Fruit fly (Drosophila melanogaster) whole organism, embryonic: ENCODE measurements around the gene CG12012.

Experiments
- Asciz ChIP-seq: fragments of 200-800 bp; sonication (Bioruptor generic); optimal IDR thresholded peaks from 2 replicates; lab custom pipeline; 2017; ENCODE audit warnings: missing biosample characterization, mild to moderate bottlenecking, missing genetic modification characterization, missing genetic modification reagents
- Bgb ChIP-seq: fragments of 200-800 bp; sonication (Bioruptor generic); IDR thresholded peaks from 2 replicates; pipeline ENCODE4 v1.3.6; 2022; ENCODE audit warnings: missing biosample characterization, missing genetic modification characterization; ENCODE audit not compliant: partially characterized antibody
- CG10274 ChIP-seq: fragments of 200-800 bp; sonication (Bioruptor generic); optimal IDR thresholded peaks from 3 replicates; lab custom pipeline; 2017; ENCODE audit warnings: missing biosample characterization, mild to moderate bottlenecking, missing genetic modification characterization
- CG10462 ChIP-seq: fragments of 200-800 bp; sonication (Bioruptor generic); optimal IDR thresholded peaks from 2 replicates; lab custom pipeline; 2016; ENCODE audit warnings: missing biosample characterization, missing genetic modification characterization
- CG11696 ChIP-seq: fragments of 200-800 bp; sonication (Bioruptor generic); IDR thresholded peaks from 2 replicates; pipeline ENCODE4 v1.3.6; 2022; ENCODE audit warnings: missing biosample characterization, missing genetic modification characterization
- CG12391 ChIP-seq: fragments of 200-800 bp; sonication (Bioruptor generic); optimal IDR thresholded peaks from 3 replicates; lab custom pipeline; 2018; ENCODE audit warnings: missing biosample characterization, mild to moderate bottlenecking, missing genetic modification characterization, moderate library complexity
- CG12769 ChIP-seq: fragments of 200-800 bp; sonication (Bioruptor generic); optimal IDR thresholded peaks from 2 replicates; lab custom pipeline; 2019; ENCODE audit warnings: missing biosample characterization, mild to moderate bottlenecking, missing genetic modification characterization, moderate library complexity
- CG13287 ChIP-seq: fragments of 200-800 bp; sonication (Bioruptor generic); IDR thresholded peaks from 2 replicates; pipeline ENCODE4 v1.3.6; 2022; ENCODE audit warnings: missing biosample characterization, missing genetic modification characterization; ENCODE audit not compliant: partially characterized antibody
- CG13424 ChIP-seq: fragments of 200-800 bp; sonication (Bioruptor generic); optimal IDR thresholded peaks from 2 replicates; lab custom pipeline; 2019; ENCODE audit warnings: missing biosample characterization, mild to moderate bottlenecking, missing genetic modification characterization, moderate library complexity
- CG14860 ChIP-seq: fragments of 200-800 bp; sonication (Bioruptor generic); IDR thresholded peaks from 3 replicates; pipeline ENCODE4 v1.3.6; 2022; ENCODE audit warnings: missing biosample characterization, missing genetic modification characterization; ENCODE audit not compliant: partially characterized antibody
- CG15269 ChIP-seq: fragments of 200-800 bp; sonication (Bioruptor generic); optimal IDR thresholded peaks from 2 replicates; lab custom pipeline; 2018; ENCODE audit warnings: missing biosample characterization, mild to moderate bottlenecking, missing genetic modification characterization, moderate library complexity
- CG1603 ChIP-seq: fragments of 200-800 bp; sonication (Bioruptor generic); optimal IDR thresholded peaks from 2 replicates; lab custom pipeline; 2019; ENCODE audit warnings: missing biosample characterization, mild to moderate bottlenecking, missing genetic modification characterization, moderate library complexity
- CG16813 ChIP-seq: fragments of 200-800 bp; sonication (Bioruptor generic); IDR thresholded peaks from 3 replicates; pipeline ENCODE4 v1.3.6; 2022; ENCODE audit warnings: missing biosample characterization, missing genetic modification characterization; ENCODE audit not compliant: partially characterized antibody
- CG2116 ChIP-seq: fragments of 200-800 bp; sonication (Bioruptor generic); optimal IDR thresholded peaks from 3 replicates; lab custom pipeline; 2018; ENCODE audit warnings: missing biosample characterization, mild to moderate bottlenecking, missing genetic modification characterization
- CG2889 ChIP-seq: fragments of 200-800 bp; sonication (Bioruptor generic); IDR thresholded peaks from 3 replicates; pipeline ENCODE4 v1.3.6; 2022; ENCODE audit warnings: missing biosample characterization, missing genetic modification characterization
- CG4282 ChIP-seq: fragments of 200-800 bp; sonication (Bioruptor generic); optimal IDR thresholded peaks from 2 replicates; lab custom pipeline; 2016; ENCODE audit warnings: missing biosample characterization, missing genetic modification characterization
- CG4360 ChIP-seq: fragments of 200-800 bp; sonication (Bioruptor generic); IDR thresholded peaks from 2 replicates; pipeline ENCODE4 v1.3.6; 2022; ENCODE audit warnings: missing biosample characterization, missing genetic modification characterization
- CG7556 ChIP-seq: fragments of 200-800 bp; sonication (Bioruptor generic); optimal IDR thresholded peaks from 2 replicates; lab custom pipeline; 2017; ENCODE audit warnings: missing biosample characterization, mild to moderate bottlenecking, missing genetic modification characterization
- CG7963 ChIP-seq: fragments of 200-800 bp; sonication (Bioruptor generic); IDR thresholded peaks from 3 replicates; pipeline ENCODE4 v1.3.6; 2022; ENCODE audit warnings: missing biosample characterization, missing genetic modification characterization; ENCODE audit not compliant: partially characterized antibody
- Dad ChIP-seq: fragments of 200-800 bp; sonication (Bioruptor generic); optimal IDR thresholded peaks from 3 replicates; lab custom pipeline; 2016; ENCODE audit warnings: missing biosample characterization, missing genetic modification characterization
- Fer3 ChIP-seq: fragments of 200-800 bp; sonication (Bioruptor generic); optimal IDR thresholded peaks from 2 replicates; lab custom pipeline; 2018; ENCODE audit warnings: missing biosample characterization, mild to moderate bottlenecking, missing genetic modification characterization, moderate library complexity
- HLH54F ChIP-seq: fragments of 200-800 bp; sonication (Bioruptor generic); optimal IDR thresholded peaks from 3 replicates; lab custom pipeline; 2016; ENCODE audit warnings: missing biosample characterization, missing genetic modification characterization
- Med ChIP-seq: fragments of 200-800 bp; sonication (Bioruptor generic); peaks from one replicate; lab custom pipeline; 2016; ENCODE audit warnings: missing biosample characterization, missing genetic modification characterization, mild to moderate bottlenecking, inconsistent platforms, moderate library complexity
- Neu2 ChIP-seq: fragments of 200-800 bp; sonication (Bioruptor generic); optimal IDR thresholded peaks from 3 replicates; lab custom pipeline; 2016; ENCODE audit warnings: missing biosample characterization, missing genetic modification characterization, borderline replicate concordance
- Oaz ChIP-seq: fragments of 200-800 bp; sonication (Bioruptor generic); IDR thresholded peaks from 2 replicates; pipeline ENCODE4 v1.3.6; 2022; ENCODE audit warnings: missing biosample characterization, missing genetic modification characterization
- Spps ChIP-seq: fragments of 200-800 bp; sonication (Bioruptor generic); optimal IDR thresholded peaks from 2 replicates; lab custom pipeline; 2018; ENCODE audit warnings: missing biosample characterization, mild to moderate bottlenecking, missing genetic modification characterization
- Tbp ChIP-seq: fragments of >200 bp; optimal IDR thresholded peaks from 2 replicates; lab custom pipeline; 2018; ENCODE audit warnings: missing biosample characterization, missing genetic modification characterization
- Xbp1 ChIP-seq: fragments of 200-800 bp; sonication (Bioruptor generic); optimal IDR thresholded peaks from 3 replicates; lab custom pipeline; 2016; ENCODE audit warnings: missing biosample characterization, mild to moderate bottlenecking, missing genetic modification characterization
- Xrp1 ChIP-seq: fragments of 200-800 bp; sonication (Bioruptor generic); IDR thresholded peaks from 2 replicates; pipeline ENCODE4 v1.3.6; 2022; ENCODE audit warnings: missing biosample characterization, missing genetic modification characterization
- chn ChIP-seq: fragments of 200-800 bp; sonication (Bioruptor generic); optimal IDR thresholded peaks from 2 replicates; lab custom pipeline; 2016; ENCODE audit warnings: missing biosample characterization, missing genetic modification characterization
- dan ChIP-seq: fragments of 200-800 bp; sonication (Bioruptor generic); IDR thresholded peaks from 2 replicates; pipeline ENCODE4 v1.3.6; 2022; ENCODE audit warnings: missing biosample characterization, missing genetic modification characterization
- danr ChIP-seq: fragments of 200-800 bp; sonication (Bioruptor generic); IDR thresholded peaks from 2 replicates; pipeline ENCODE4 v1.3.6; 2022; ENCODE audit warnings: missing biosample characterization, missing genetic modification characterization
- dati ChIP-seq: fragments of 200-800 bp; sonication (Bioruptor generic); IDR thresholded peaks from 2 replicates; pipeline ENCODE4 v1.3.6; 2022; ENCODE audit warnings: missing biosample characterization, missing genetic modification characterization
- fd102C ChIP-seq: fragments of 200-800 bp; sonication (Bioruptor generic); optimal IDR thresholded peaks from 2 replicates; lab custom pipeline; 2018; ENCODE audit warnings: missing biosample characterization, mild to moderate bottlenecking, missing genetic modification characterization, moderate library complexity
- fd64A ChIP-seq: fragments of 200-800 bp; sonication (Bioruptor generic); optimal IDR thresholded peaks from 3 replicates; lab custom pipeline; 2018; ENCODE audit warnings: missing biosample characterization, mild to moderate bottlenecking, missing genetic modification characterization
- fd96Cb ChIP-seq: fragments of 200-800 bp; sonication (Bioruptor generic); optimal IDR thresholded peaks from 2 replicates; lab custom pipeline; 2018; ENCODE audit warnings: missing biosample characterization, mild to moderate bottlenecking, missing genetic modification characterization, moderate library complexity
- ftz-f1 ChIP-seq: fragments of 200-800 bp; sonication (Bioruptor generic); optimal IDR thresholded peaks from 2 replicates; lab custom pipeline; 2016; ENCODE audit warnings: missing biosample characterization, missing genetic modification characterization
- hbn ChIP-seq: fragments of 200-800 bp; sonication (Bioruptor generic); IDR thresholded peaks from 2 replicates; pipeline ENCODE4 v1.3.6; 2022; ENCODE audit warnings: missing biosample characterization, missing genetic modification characterization; ENCODE audit not compliant: partially characterized antibody
- kay ChIP-seq: fragments of 200-800 bp; sonication (Bioruptor generic); optimal IDR thresholded peaks from 2 replicates; lab custom pipeline; 2016; ENCODE audit warnings: missing biosample characterization, missing genetic modification characterization
- luna ChIP-seq: fragments of 200-800 bp; sonication (Bioruptor generic); optimal IDR thresholded peaks from 2 replicates; lab custom pipeline; 2016; ENCODE audit warnings: missing biosample characterization, missing genetic modification characterization
- oc ChIP-seq: fragments of 200-800 bp; sonication (Bioruptor generic); optimal IDR thresholded peaks from 2 replicates; lab custom pipeline; 2018; ENCODE audit warnings: missing biosample characterization, mild to moderate bottlenecking, missing genetic modification characterization, moderate library complexity
- pan ChIP-seq, 4 experiments: fragments of >200 bp in 3 of 4; fragments of 200-800 bp in 1 of 4; sonication (Bioruptor generic) in 1 of 4; optimal IDR thresholded peaks in 3 of 4; IDR thresholded peaks in 1 of 4; 2 replicates each; pipeline versions ENCODE4 v1.3.6 to Lab custom; 2017 to 2022; ENCODE audit warnings: missing biosample characterization in 2 of 4, missing genetic modification characterization in 2 of 4, mixed read lengths in 1 of 4
- scrt ChIP-seq: fragments of 200-800 bp; sonication (Bioruptor generic); optimal IDR thresholded peaks from 2 replicates; lab custom pipeline; 2018; ENCODE audit warnings: missing biosample characterization, mild to moderate bottlenecking, missing genetic modification characterization, moderate library complexity
- seq ChIP-seq: fragments of 200-800 bp; sonication (Bioruptor generic); IDR thresholded peaks from 2 replicates; pipeline ENCODE4 v1.3.6; 2022; ENCODE audit warnings: missing biosample characterization, missing genetic modification characterization
- sna ChIP-seq: fragments of 200-800 bp; sonication (Bioruptor generic); IDR thresholded peaks from 2 replicates; pipeline ENCODE4 v1.3.6; 2022; ENCODE audit warnings: missing biosample characterization, missing genetic modification characterization; ENCODE audit not compliant: partially characterized antibody
- tgo ChIP-seq: fragments of 200-800 bp; sonication (Bioruptor generic); IDR thresholded peaks from 3 replicates; pipeline ENCODE4 v1.3.6; 2022; ENCODE audit warnings: missing biosample characterization, missing genetic modification characterization
- zen ChIP-seq: fragments of 200-800 bp; sonication (Bioruptor generic); optimal IDR thresholded peaks from 3 replicates; lab custom pipeline; 2018; ENCODE audit warnings: missing biosample characterization, mild to moderate bottlenecking, missing genetic modification characterization, moderate library complexity

The CG12012 gene

DNA sequence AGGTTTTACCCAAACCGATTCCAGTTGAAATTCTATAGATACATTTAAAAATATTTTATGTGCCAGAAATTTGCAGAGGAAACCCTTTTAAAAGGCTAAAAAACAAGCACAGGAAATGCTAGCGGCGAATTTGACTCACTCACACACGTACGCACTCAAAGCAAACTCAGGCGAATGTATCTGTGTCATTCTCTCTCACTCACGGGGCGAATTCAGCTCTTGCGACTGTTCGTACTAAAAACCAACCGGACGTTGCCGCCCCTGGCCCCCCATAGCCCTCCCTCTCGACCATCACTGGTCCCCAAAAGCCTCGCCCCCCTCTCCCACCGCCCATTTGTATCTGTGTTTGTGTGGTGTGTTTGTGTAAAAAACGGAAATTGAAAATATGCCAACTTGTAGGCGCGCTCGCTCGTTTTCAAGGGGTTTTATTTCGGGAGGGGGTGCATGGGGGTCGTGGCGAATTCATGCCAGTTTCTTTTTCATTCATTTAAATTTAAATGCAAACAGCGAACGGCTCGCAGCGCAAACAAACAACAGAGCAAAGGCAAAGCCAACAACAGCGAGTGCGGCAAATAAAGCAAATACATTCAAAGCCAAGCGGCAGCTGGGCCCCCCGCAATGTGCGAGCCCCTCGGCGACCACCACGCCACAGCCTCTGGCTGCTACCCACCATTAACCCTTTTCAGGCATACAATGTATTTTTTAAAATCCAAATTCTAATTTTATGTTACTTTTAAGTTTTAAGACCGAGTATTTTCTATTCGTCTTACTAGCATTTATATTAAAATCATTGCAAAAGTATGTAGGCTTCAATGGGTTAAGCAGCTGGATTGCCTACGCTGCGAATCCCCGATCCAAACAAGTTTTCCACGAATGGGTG, 41.9 kb downstream of the CG12012 start (continued):
- TF ChIP-seq Xbp1 (peak; percentile 40), Asciz (GFP tag; lab: Kevin White, UChicago) (peak; percentile 31), pan (optimal IDR thresholded peaks at IDR 0.05; lab: Kevin White, UChicago) (no peak), pan (GFP tag; optimal IDR thresholded peaks at IDR 0.05 in 1 of 2, IDR thresholded peaks at IDR 0.05 in 1 of 2) (peak in 1 of 2 experiments; percentile 89), Oaz (GFP tag; lab: Robert Waterston, UW) (peak; percentile 58), CG10462 (GFP tag; lab: Kevin White, UChicago) (peak; percentile 2), CG4360 (peak; percentile 55), CG4282 (GFP tag; lab: Kevin White, UChicago) (peak; percentile 30), HLH54F (peak; percentile 70), dan (GFP tag; lab: Robert Waterston, UW) (no peak), CG12391 (tag; lab: Kevin White, UChicago) (peak; percentile 69), chn (GFP tag; lab: Kevin White, UChicago) (peak; percentile 59), Tbp (GFP tag; lab: Kevin White, UChicago) (no peak), Xrp1 (GFP tag; lab: Robert Waterston, UW) (peak; percentile 73), Med (GFP tag; lab: Kevin White, UChicago) (peak; percentile 95), sna (GFP tag; lab: Robert Waterston, UW) (no peak), dati (GFP tag; lab: Robert Waterston, UW) (peak; percentile 70; the same call in 1 of the 2 replicates), Fer3 (tag; lab: Kevin White, UChicago) (peak; percentile 67), Bgb (GFP tag; lab: Robert Waterston, UW) (peak; percentile 55), CG15269 (peak; percentile 76), CG16813 (no peak; the same call in 2 of the 3 replicates), fd102C (GFP tag; lab: Kevin White, UChicago) (no peak), luna (peak; percentile 5), kay (GFP tag; lab: Kevin White, UChicago) (peak; percentile 62), CG2889 (peak; percentile 33; the same call in 1 of the 3 replicates), scrt (peak; percentile 70), CG7963 (GFP tag; lab: Robert Waterston, UW) (no peak), CG2116 (peak; percentile 20), zen (tag; lab: Kevin White, UChicago) (no peak), oc (tag; lab: Kevin White, UChicago) (peak; percentile 28), ftz-f1 (peak; percentile 19), Dad (GFP tag; lab: Kevin White, UChicago) (peak; percentile 69), Spps (tag; lab: Kevin White, UChicago) (no peak), fd64A (GFP tag; lab: Kevin White, UChicago) (peak; percentile 39), Neu2 (GFP tag; lab: Kevin White, UChicago) (no peak), CG10274 (GFP tag; lab: Kevin White, UChicago) (peak; percentile 41), fd96Cb (tag; lab: Kevin White, UChicago) (peak; percentile 51), CG11696 (GFP tag; lab: Robert Waterston, UW) (0 out of 2 replicates have a peak, but pooled peaks have one; percentile 66), seq (GFP tag; lab: Robert Waterston, UW) (peak; percentile 56), CG13287 (GFP tag; lab: Robert Waterston, UW) (no peak; the same call in 1 of the 2 replicates), CG13424 (tag; lab: Kevin White, UChicago) (peak; percentile 50), CG12769 (peak; percentile 96), CG14860 (GFP tag; lab: Robert Waterston, UW) (no peak), danr (GFP tag; lab: Robert Waterston, UW) (peak; percentile 63; the same call in 1 of the 2 replicates), hbn (GFP tag; lab: Robert Waterston, UW) (no peak), CG1603 (tag; lab: Kevin White, UChicago) (peak; percentile 55), tgo (peak; percentile 80), CG7556 (GFP tag; lab: Kevin White, UChicago) (peak; percentile 76)
